Fruit fly (Drosophila melanogaster): ENCODE results near the gene TyrRII.

DNA sequence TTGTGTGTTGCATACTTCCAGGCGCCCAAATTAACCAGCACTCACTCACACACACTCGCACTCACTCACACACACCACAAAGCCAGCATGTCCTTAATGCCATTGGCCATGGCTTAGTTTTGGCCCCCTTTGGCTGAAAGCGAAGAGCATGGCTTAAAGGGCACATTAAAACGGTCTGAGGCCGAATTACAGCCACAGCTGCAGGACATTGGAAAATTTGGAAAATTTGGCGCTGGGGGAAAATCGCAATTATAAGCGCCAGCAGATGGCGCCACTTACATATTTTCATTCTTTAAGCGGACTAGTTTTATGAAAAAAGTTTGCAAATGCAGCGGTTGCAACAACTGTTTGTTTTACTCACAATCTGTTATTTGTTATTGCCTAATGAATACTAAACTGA is 6.1 kb downstream of the TyrRII start:
- TF ChIP-seq h (optimal IDR thresholded peaks at IDR 0.05) = no peak
- TF ChIP-seq psq (optimal IDR thresholded peaks at IDR 0.05) = no peak
- TF ChIP-seq ttk (optimal IDR thresholded peaks at IDR 0.05) = no peak
- no peak for TF ChIP-seq Sin3A (optimal IDR thresholded peaks at IDR 0.05)
- no peak for TF ChIP-seq Myc (optimal IDR thresholded peaks at IDR 0.05)
- no peak for TF ChIP-seq insv (optimal IDR thresholded peaks at IDR 0.05)

All from Kc167 (cell line).